Worm (Caenorhabditis elegans): ENCODE results near the gene F18G5.1.
A peak's percentile ranks its signal among the peaks of the same experiment; 100 is the strongest.

Gene F18G5.1

DNA sequence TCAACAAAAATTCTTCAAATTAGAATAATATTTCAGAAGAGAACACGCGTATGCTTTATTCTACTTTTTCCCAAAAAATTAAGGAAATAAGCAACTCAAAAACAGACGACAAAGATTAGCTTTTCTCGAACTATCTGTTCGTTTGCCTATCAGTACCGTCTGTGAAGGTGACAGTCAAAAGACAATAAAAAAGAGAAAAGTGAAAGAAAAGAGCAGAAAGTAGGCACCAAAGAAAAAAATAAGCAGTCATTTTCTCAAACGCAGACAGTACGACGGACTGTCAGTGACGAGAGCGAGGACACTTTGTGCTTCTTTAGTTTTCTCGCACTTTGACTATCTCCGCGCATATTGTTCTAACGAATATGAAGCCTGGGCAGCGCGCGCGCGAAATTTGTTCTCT is 6.9 kb downstream of the F18G5.1 start:
- TF ChIP-seq nhr-67 (tag; optimal IDR thresholded peaks at IDR 0.05), result no peak
- no peak for TF ChIP-seq fkh-2 (tag; optimal IDR thresholded peaks at IDR 0.05)
- TF ChIP-seq ama-1 (optimal IDR thresholded peaks at IDR 0.05), result no peak
- TF ChIP-seq egl-5 (tag; optimal IDR thresholded peaks at IDR 0.05), result no peak
- TF ChIP-seq hmg-11 (tag; optimal IDR thresholded peaks at IDR 0.05), result no peak
- TF ChIP-seq unc-39 (tag; optimal IDR thresholded peaks at IDR 0.05), result no peak
- no peak for TF ChIP-seq sea-2 (GFP tag; optimal IDR thresholded peaks at IDR 0.05)
- peak; percentile 57 for TF ChIP-seq pha-4 (tag; optimal IDR thresholded peaks at IDR 0.05)
- no peak for TF ChIP-seq pqm-1 (tag; optimal IDR thresholded peaks at IDR 0.05)
- peak; percentile 67 for TF ChIP-seq elt-2 (tag; optimal IDR thresholded peaks at IDR 0.05)

DNA sequence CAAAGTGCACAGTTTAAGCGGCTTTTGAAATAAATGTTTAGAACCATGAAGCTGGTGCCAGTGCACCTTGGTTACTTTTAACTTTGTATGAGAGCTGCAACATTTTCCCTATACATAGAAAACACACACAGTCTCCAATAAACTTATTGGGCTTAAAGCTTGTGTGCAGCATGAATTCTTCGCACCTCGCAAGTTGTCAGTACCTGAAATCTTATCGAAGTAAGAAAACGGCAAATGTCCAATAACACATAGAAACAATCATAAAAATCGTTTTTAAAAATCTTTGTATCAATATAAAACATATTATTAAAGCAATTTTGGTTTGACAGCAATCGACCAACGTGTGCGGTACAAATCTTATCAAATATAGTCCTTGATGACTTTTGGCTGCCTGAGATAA is 8.7 kb downstream of the F18G5.1 start:
- TF ChIP-seq ztf-11 (tag; optimal IDR thresholded peaks at IDR 0.05) (no peak), egl-5 (tag; optimal IDR thresholded peaks at IDR 0.05) (no peak), fos-1 (tag; optimal IDR thresholded peaks at IDR 0.05) (no peak), ceh-82 (tag; optimal IDR thresholded peaks at IDR 0.05) (no peak), nhr-23 (tag; optimal IDR thresholded peaks at IDR 0.05) (peak; percentile 17)

DNA sequence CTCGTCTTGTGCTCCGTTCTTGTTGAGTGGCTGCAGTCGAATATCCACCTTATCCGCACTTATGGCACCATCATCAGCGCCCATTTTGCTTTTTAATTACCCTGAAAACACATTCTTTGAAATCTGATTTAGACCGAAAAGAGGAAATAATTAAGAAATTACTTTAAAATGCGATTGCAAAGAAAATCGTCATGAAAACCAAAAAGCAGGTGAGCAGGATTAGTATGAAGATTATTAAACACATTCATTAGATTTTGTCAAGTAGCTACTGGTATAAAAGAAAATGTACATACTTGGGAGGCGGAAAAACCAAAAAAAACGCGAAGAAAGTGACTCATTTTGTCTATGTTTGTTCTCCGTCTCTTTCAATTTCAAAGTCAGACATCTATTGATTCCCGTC is 11.1 kb downstream of the F18G5.1 start, which contains the start of gene B0416.5:
TSS of gene B0416.5 (minus strand) at position 101 of the 400 bp plus-strand sequence.
- TF ChIP-seq sea-2 (GFP tag; optimal IDR thresholded peaks at IDR 0.05), result no peak
- no peak for TF ChIP-seq lin-39 (tag; optimal IDR thresholded peaks at IDR 0.05)
- TF ChIP-seq ZK546.5 (tag; optimal IDR thresholded peaks at IDR 0.05), result no peak
- no peak for TF ChIP-seq skn-1 (tag; optimal IDR thresholded peaks at IDR 0.05)
- no peak for TF ChIP-seq mdl-1 (tag; optimal IDR thresholded peaks at IDR 0.05)

DNA sequence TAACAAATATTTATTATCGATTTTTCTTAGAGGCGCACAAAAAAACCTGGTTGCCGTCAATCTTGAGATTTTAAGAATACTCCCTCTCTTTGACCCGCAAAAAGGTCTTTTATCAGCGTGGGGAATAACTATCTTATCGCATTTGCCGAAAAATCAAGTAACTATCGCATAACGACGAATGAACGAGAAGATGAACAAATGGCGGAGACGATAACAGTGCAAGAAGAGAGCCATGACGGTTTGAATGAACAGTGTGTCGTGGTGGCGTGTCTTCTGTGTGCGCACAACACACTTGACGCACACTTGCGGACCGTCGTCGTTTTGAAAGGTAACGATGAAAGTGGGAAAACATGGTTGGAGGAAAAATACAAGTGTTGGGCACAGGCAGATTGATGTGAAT is 12.2 kb downstream of the F18G5.1 start:
- TF ChIP-seq elt-2 (tag; optimal IDR thresholded peaks at IDR 0.05) (peak; percentile 93), pha-4 (tag; optimal IDR thresholded peaks at IDR 0.05) (peak; percentile 48), ceh-16 (tag; optimal IDR thresholded peaks at IDR 0.05) (no peak), nhr-23 (tag; optimal IDR thresholded peaks at IDR 0.05) (no peak), sea-2 (GFP tag; optimal IDR thresholded peaks at IDR 0.05) (no peak), nhr-77 (tag; optimal IDR thresholded peaks at IDR 0.05) (no peak), elt-3 (tag; optimal IDR thresholded peaks at IDR 0.05) (peak in 1 of 3 experiments; percentile 51), ceh-28 (tag; optimal IDR thresholded peaks at IDR 0.05) (peak; percentile 17), eor-1 (tag; optimal IDR thresholded peaks at IDR 0.05) (no peak), mdl-1 (tag; optimal IDR thresholded peaks at IDR 0.05) (no peak), nhr-11 (tag; optimal IDR thresholded peaks at IDR 0.05) (no peak), unc-39 (tag; optimal IDR thresholded peaks at IDR 0.05) (no peak), snpc-4 (tag; optimal IDR thresholded peaks at IDR 0.05) (no peak), lin-39 (tag; optimal IDR thresholded peaks at IDR 0.05) (no peak), ztf-11 (tag; optimal IDR thresholded peaks at IDR 0.05) (no peak), nhr-28 (tag; optimal IDR thresholded peaks at IDR 0.05) (no peak), unc-62 (GFP tag; optimal IDR thresholded peaks at IDR 0.05) (no peak), mml-1 (tag; optimal IDR thresholded peaks at IDR 0.05) (no peak), ceh-9 (tag; optimal IDR thresholded peaks at IDR 0.05) (no peak), ZK546.5 (tag; optimal IDR thresholded peaks at IDR 0.05) (no peak), fkh-2 (tag; optimal IDR thresholded peaks at IDR 0.05) (no peak), nhr-237 (tag; optimal IDR thresholded peaks at IDR 0.05) (no peak), daf-12 (tag; optimal IDR thresholded peaks at IDR 0.05) (no peak), nhr-67 (tag; optimal IDR thresholded peaks at IDR 0.05) (no peak), lin-15B (tag; optimal IDR thresholded peaks at IDR 0.05) (no peak), nhr-76 (tag; optimal IDR thresholded peaks at IDR 0.05) (no peak), pqm-1 (tag; optimal IDR thresholded peaks at IDR 0.05) (peak; percentile 78), aly-2 (tag; optimal IDR thresholded peaks at IDR 0.05) (no peak), nfya-1 (tag; optimal IDR thresholded peaks at IDR 0.05; ENCODE audit: insufficient read depth) (no peak), ama-1 (optimal IDR thresholded peaks at IDR 0.05) (no peak), hmg-11 (tag; optimal IDR thresholded peaks at IDR 0.05) (peak; percentile 33), nhr-12 (tag; optimal IDR thresholded peaks at IDR 0.05) (no peak), jun-1 (tag; optimal IDR thresholded peaks at IDR 0.05) (no peak), ceh-82 (tag; optimal IDR thresholded peaks at IDR 0.05) (no peak), fos-1 (tag; optimal IDR thresholded peaks at IDR 0.05) (no peak), tbx-2 (tag; optimal IDR thresholded peaks at IDR 0.05) (no peak), R02D3.7 (tag; optimal IDR thresholded peaks at IDR 0.05) (no peak), nhr-25 (tag; optimal IDR thresholded peaks at IDR 0.05) (no peak), nhr-43 (tag; optimal IDR thresholded peaks at IDR 0.05; ENCODE audit: poor library complexity, severe bottlenecking) (peak; percentile 12), egl-5 (tag; optimal IDR thresholded peaks at IDR 0.05) (no peak), fkh-10 (GFP tag; optimal IDR thresholded peaks at IDR 0.05) (no peak), skn-1 (tag; optimal IDR thresholded peaks at IDR 0.05) (no peak), ztf-4 (tag; optimal IDR thresholded peaks at IDR 0.05) (no peak), elt-1 (tag; optimal IDR thresholded peaks at IDR 0.05) (no peak), zag-1 (tag; optimal IDR thresholded peaks at IDR 0.05) (no peak), lsy-12 (tag; optimal IDR thresholded peaks at IDR 0.05) (no peak)

Measured in whole organism, L3 larva.